Worm (Caenorhabditis elegans) whole organism, L4 larva: ENCODE data around the gene npr-36.

Experiments used
- F49E8.2 ChIP-seq: sonication (generic microtip); optimal IDR thresholded peaks from 2 replicates; lab custom pipeline; 2016; ENCODE audit warnings: missing compliant biosample characterization, mild to moderate bottlenecking, missing genetic modification characterization, borderline replicate concordance
- T20F7.1 ChIP-seq: fragments of 200-800 bp; sonication (Bioruptor generic); optimal IDR thresholded peaks from 2 replicates; lab custom pipeline; 2018; ENCODE audit warnings: mild to moderate bottlenecking, missing genetic modification characterization, missing compliant biosample characterization
- Y105C5A.15 ChIP-seq: fragments of 200-800 bp; sonication (Bioruptor generic); IDR thresholded peaks from 2 replicates; pipeline ENCODE4 v1.3.6; 2022; ENCODE audit warnings: missing genetic modification characterization, missing compliant biosample characterization
- Y48G9A.11 ChIP-seq: fragments of 200-800 bp; sonication (Bioruptor generic); IDR thresholded peaks from 2 replicates; pipeline ENCODE4 v1.3.6; 2022; ENCODE audit warnings: missing genetic modification reagents, missing genetic modification characterization, missing compliant biosample characterization
- Y5F2A.4 ChIP-seq: fragments of 200-800 bp; sonication (Bioruptor generic); optimal IDR thresholded peaks from 2 replicates; lab custom pipeline; 2018; ENCODE audit warnings: mild to moderate bottlenecking, missing genetic modification characterization, missing compliant biosample characterization
- ZK337.2 ChIP-seq: fragments of 200-800 bp; sonication (Bioruptor generic); IDR thresholded peaks from 2 replicates; pipeline ENCODE4 v1.3.6; 2022; ENCODE audit warnings: missing genetic modification reagents, missing genetic modification characterization, missing compliant biosample characterization
- aha-1 ChIP-seq: fragments of 150-350 bp; peaks from one replicate; lab custom pipeline; 2014; ENCODE audit warnings: missing biosample characterization, missing genetic modification characterization
- ceh-32 ChIP-seq: sonication (generic microtip); optimal IDR thresholded peaks from 2 replicates; lab custom pipeline; 2016; ENCODE audit warnings: mild to moderate bottlenecking, missing genetic modification characterization, missing compliant biosample characterization; ENCODE audit not compliant: poor library complexity
- ceh-62 ChIP-seq: sonication (generic microtip); optimal IDR thresholded peaks from 2 replicates; lab custom pipeline; 2017; ENCODE audit warnings: missing biosample characterization, missing genetic modification characterization
- daf-16 ChIP-seq, 3 experiments: sonication (generic microtip); optimal IDR thresholded peaks; 2 replicates each; lab custom pipeline; 2016 to 2017; ENCODE audit warnings: missing genetic modification characterization in 3 of 3, missing genetic modification reagents in 3 of 3, mild to moderate bottlenecking in 2 of 3, missing compliant biosample characterization in 2 of 3, missing biosample characterization in 1 of 3, moderate library complexity in 1 of 3
- daf-8 ChIP-seq: fragments of 200-800 bp; sonication (Bioruptor generic); IDR thresholded peaks from 2 replicates; pipeline ENCODE4 v1.3.6; 2022; ENCODE audit warnings: missing genetic modification characterization, missing compliant biosample characterization
- dmd-6 ChIP-seq: fragments of 200-800 bp; sonication (Bioruptor generic); IDR thresholded peaks from 2 replicates; pipeline ENCODE4 v1.3.6; 2022; ENCODE audit warnings: missing genetic modification reagents, missing genetic modification characterization, missing compliant biosample characterization
- fos-1 ChIP-seq: fragments of 150-350 bp; optimal IDR thresholded peaks from 2 replicates; lab custom pipeline; 2014; ENCODE audit warnings: missing biosample characterization, missing genetic modification characterization
- hlh-30 ChIP-seq: sonication (generic microtip); optimal IDR thresholded peaks from 2 replicates; lab custom pipeline; 2017; ENCODE audit warnings: antibody characterized with exemption, mild to moderate bottlenecking, missing genetic modification characterization, missing compliant biosample characterization; ENCODE audit not compliant: insufficient read depth
- hmg-1.1 ChIP-seq: fragments of 200-800 bp; sonication (Bioruptor generic); IDR thresholded peaks from 2 replicates; pipeline ENCODE4 v1.3.6; 2022; ENCODE audit warnings: missing genetic modification reagents, missing genetic modification characterization, missing compliant biosample characterization
- lim-7 ChIP-seq: fragments of 200-800 bp; sonication (Bioruptor generic); IDR thresholded peaks from 2 replicates; pipeline ENCODE4 v1.3.6; 2022; ENCODE audit warnings: missing genetic modification characterization, missing compliant biosample characterization
- lin-1 ChIP-seq: fragments of 200-800 bp; sonication (Bioruptor generic); IDR thresholded peaks from 2 replicates; pipeline ENCODE4 v1.3.6; 2022; ENCODE audit warnings: missing genetic modification reagents, missing genetic modification characterization, missing compliant biosample characterization
- lin-13 ChIP-seq: fragments of 150-350 bp; optimal IDR thresholded peaks from 2 replicates; lab custom pipeline; 2014; ENCODE audit warnings: missing biosample characterization, missing genetic modification reagents, missing genetic modification characterization
- lin-29 ChIP-seq: fragments of 200-800 bp; sonication (Bioruptor generic); IDR thresholded peaks from 2 replicates; pipeline ENCODE4 v1.3.6; 2022; ENCODE audit warnings: missing genetic modification reagents, missing genetic modification characterization, missing compliant biosample characterization
- lsy-2 ChIP-seq, 2 experiments: fragments of 150-350 bp in 1 of 2; sonication (generic microtip) in 1 of 2; optimal IDR thresholded peaks; 2 replicates each; lab custom pipeline; 2014 to 2017; ENCODE audit warnings: missing biosample characterization in 2 of 2, missing genetic modification characterization in 2 of 2
- madf-5 ChIP-seq, 2 experiments: fragments of 200-800 bp; sonication (Bioruptor generic); IDR thresholded peaks; 2 replicates each; pipeline ENCODE4 v1.3.6; 2022; ENCODE audit warnings: missing compliant biosample characterization in 2 of 2, missing genetic modification characterization in 2 of 2
- madf-9 ChIP-seq: fragments of 200-800 bp; sonication (Bioruptor generic); conservative IDR thresholded peaks from 2 replicates; pipeline ENCODE4 v1.3.6; 2022; ENCODE audit warnings: missing genetic modification reagents, missing genetic modification characterization, missing compliant biosample characterization
- mdl-1 ChIP-seq, 2 experiments: fragments of 150-350 bp in 1 of 2; sonication (generic microtip) in 1 of 2; optimal IDR thresholded peaks; 2 replicates each; lab custom pipeline; 2014 to 2017; ENCODE audit warnings: missing biosample characterization in 2 of 2, missing genetic modification characterization in 2 of 2
- mep-1 ChIP-seq: fragments of 150-350 bp; sonication (generic microtip); optimal IDR thresholded peaks from 3 replicates; lab custom pipeline; 2014; ENCODE audit warnings: missing biosample characterization, missing genetic modification characterization
- mes-2 ChIP-seq: sonication (generic microtip); optimal IDR thresholded peaks from 2 replicates; lab custom pipeline; 2016; ENCODE audit warnings: missing genotype, mild to moderate bottlenecking, missing genetic modification characterization, missing compliant biosample characterization; ENCODE audit not compliant: poor library complexity, severe bottlenecking
- mxl-2 ChIP-seq: fragments of 200-800 bp; sonication (Bioruptor generic); conservative IDR thresholded peaks from 2 replicates; pipeline ENCODE4 v1.3.6; 2022; ENCODE audit warnings: missing genetic modification reagents, missing genetic modification characterization, missing compliant biosample characterization
- nhr-111 ChIP-seq: fragments of 200-800 bp; sonication (Bioruptor generic); optimal IDR thresholded peaks from 2 replicates; lab custom pipeline; 2018; ENCODE audit warnings: mild to moderate bottlenecking, missing genetic modification characterization, missing compliant biosample characterization
- nhr-41 ChIP-seq: fragments of 200-800 bp; sonication (Bioruptor generic); IDR thresholded peaks from 2 replicates; pipeline ENCODE4 v1.3.6; 2022; ENCODE audit warnings: missing genetic modification reagents, missing genetic modification characterization, missing compliant biosample characterization
- nhr-42 ChIP-seq: fragments of 200-800 bp; sonication (Bioruptor generic); IDR thresholded peaks from 2 replicates; pipeline ENCODE4 v1.3.6; 2022; ENCODE audit warnings: missing genetic modification characterization, missing compliant biosample characterization
- nhr-77 ChIP-seq: fragments of 150-350 bp; optimal IDR thresholded peaks from 2 replicates; lab custom pipeline; 2014; ENCODE audit warnings: missing biosample characterization, missing genetic modification characterization
- rbr-2 ChIP-seq: sonication (generic microtip); optimal IDR thresholded peaks from 2 replicates; lab custom pipeline; 2016; ENCODE audit warnings: missing genotype, missing genetic modification characterization, missing compliant biosample characterization
- set-16 ChIP-seq: fragments of 200-800 bp; sonication (Bioruptor generic); IDR thresholded peaks from 2 replicates; pipeline ENCODE4 v1.3.6; 2022; ENCODE audit warnings: missing genetic modification reagents, missing genetic modification characterization, missing compliant biosample characterization
- skn-1 ChIP-seq: fragments of 150-350 bp; optimal IDR thresholded peaks from 2 replicates; lab custom pipeline; 2014; ENCODE audit warnings: missing biosample characterization, missing genetic modification characterization
- snpc-1.2 ChIP-seq: fragments of 200-800 bp; sonication (Bioruptor generic); IDR thresholded peaks from 2 replicates; pipeline ENCODE4 v1.3.6; 2022; ENCODE audit warnings: missing genetic modification reagents, missing genetic modification characterization, missing compliant biosample characterization
- spr-3 ChIP-seq: fragments of 200-800 bp; sonication (Bioruptor generic); optimal IDR thresholded peaks from 2 replicates; lab custom pipeline; 2018; ENCODE audit warnings: mild to moderate bottlenecking, missing genetic modification characterization, missing compliant biosample characterization
- tra-1 ChIP-seq: fragments of 200-800 bp; sonication (Bioruptor generic); IDR thresholded peaks from 2 replicates; pipeline ENCODE4 v1.3.6; 2022; ENCODE audit warnings: missing genetic modification reagents, missing genetic modification characterization, missing compliant biosample characterization
- unc-130 ChIP-seq: sonication (generic microtip); optimal IDR thresholded peaks from 2 replicates; lab custom pipeline; 2016; ENCODE audit warnings: missing genetic modification reagents, missing genetic modification characterization, missing compliant biosample characterization
- unc-39 ChIP-seq: sonication (generic microtip); optimal IDR thresholded peaks from 2 replicates; lab custom pipeline; 2017; ENCODE audit warnings: missing biosample characterization, missing genetic modification characterization
- vab-7 ChIP-seq: fragments of 200-800 bp; sonication (Bioruptor generic); IDR thresholded peaks from 2 replicates; pipeline ENCODE4 v1.3.6; 2022; ENCODE audit warnings: missing genetic modification reagents, missing genetic modification characterization, missing compliant biosample characterization
- zag-1 ChIP-seq: fragments of 150-350 bp; optimal IDR thresholded peaks from 2 replicates; lab custom pipeline; 2014; ENCODE audit warnings: missing biosample characterization, missing genetic modification characterization
- zfp-2 ChIP-seq: sonication (generic microtip); optimal IDR thresholded peaks from 2 replicates; lab custom pipeline; 2016; ENCODE audit warnings: mild to moderate bottlenecking, missing genetic modification characterization, missing compliant biosample characterization
- zfp-3 ChIP-seq: fragments of 200-800 bp; sonication (Bioruptor generic); conservative IDR thresholded peaks from 2 replicates; pipeline ENCODE4 v1.3.6; 2022; ENCODE audit warnings: missing genetic modification reagents, missing genetic modification characterization, missing compliant biosample characterization
- zip-11 ChIP-seq: fragments of 200-800 bp; sonication (Bioruptor generic); IDR thresholded peaks from 2 replicates; pipeline ENCODE4 v1.3.6; 2022; ENCODE audit warnings: missing genetic modification characterization, missing compliant biosample characterization

The npr-36 gene

DNA sequence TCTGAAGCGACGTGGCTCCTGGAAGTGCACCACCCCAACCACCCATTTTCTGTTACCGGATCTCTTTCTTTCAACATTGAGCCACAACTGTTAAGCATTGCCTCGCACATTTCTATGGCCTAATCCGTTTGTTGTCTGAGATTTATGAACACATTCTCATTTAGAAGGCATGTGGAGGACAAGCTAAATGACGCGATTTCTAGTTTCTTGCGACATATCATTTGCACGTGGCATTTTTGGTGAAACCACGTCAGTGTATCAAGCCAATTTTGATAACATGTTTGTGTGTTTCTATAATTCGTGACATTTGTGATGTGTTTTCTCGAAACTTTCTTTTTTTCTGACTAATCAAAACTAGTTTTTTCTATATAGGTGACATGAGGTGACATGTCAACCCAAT is 2.8 kb upstream of the npr-36 start:
- no peak for TF ChIP-seq ceh-32 (tag; lab: Kevin White, UChicago)
- TF ChIP-seq rbr-2 (tag; lab: Kevin White, UChicago), result no peak
- no peak for TF ChIP-seq unc-130 (GFP tag; lab: Kevin White, UChicago)
- no peak for TF ChIP-seq set-16
- TF ChIP-seq vab-7 (GFP tag; lab: Robert Waterston, UW), result no peak
- no peak for TF ChIP-seq lin-29 (GFP tag; lab: Robert Waterston, UW)
- TF ChIP-seq mep-1 (tag; lab: Kevin White, UChicago), result no peak
- no peak for TF ChIP-seq skn-1 (tag; lab: Kevin White, UChicago)
- TF ChIP-seq madf-9, result no peak
- TF ChIP-seq ceh-62, result no peak
- TF ChIP-seq nhr-41 (GFP tag; lab: Robert Waterston, UW), result no peak
- TF ChIP-seq lsy-2 (tag; optimal IDR thresholded peaks at IDR 0.05; lab: Kevin White, UChicago), result no peak
- no peak for TF ChIP-seq ZK337.2 (GFP tag; lab: Robert Waterston, UW)
- TF ChIP-seq Y105C5A.15, result no peak
- TF ChIP-seq unc-39, result no peak
- no peak for TF ChIP-seq lin-1 (GFP tag; lab: Robert Waterston, UW)
- TF ChIP-seq zag-1 (tag; lab: Kevin White, UChicago), result no peak

DNA sequence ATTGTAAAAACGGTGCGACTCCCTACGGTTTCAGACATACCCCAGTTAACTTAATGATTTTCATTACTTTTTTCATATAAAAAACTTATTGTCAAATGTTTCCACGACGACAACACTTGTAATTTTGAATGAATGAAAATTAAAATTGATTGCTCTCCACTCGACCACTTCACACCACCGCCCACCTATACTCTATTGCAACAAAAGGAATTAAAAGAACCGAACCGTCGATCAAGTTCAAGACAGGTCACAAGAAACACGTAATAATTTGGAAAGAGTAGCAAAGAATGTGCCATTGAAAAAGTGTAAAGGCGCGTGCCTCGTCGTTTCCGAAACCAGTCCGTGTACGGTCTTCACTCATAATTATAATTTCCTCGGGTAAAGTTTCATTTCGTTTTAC is 3.0 kb downstream of the npr-36 start, which contains the start of gene F10D7.11:
Gene F10D7.11 (plus strand): TSS at position 301 of the 400 bp plus-strand sequence.
- TF ChIP-seq daf-16 (GFP tag; optimal IDR thresholded peaks at IDR 0.05; lab: Kevin White, UChicago) (no peak), daf-16 (tag; optimal IDR thresholded peaks at IDR 0.05; lab: Kevin White, UChicago) (no peak), madf-9 (no peak), spr-3 (GFP tag; lab: Kevin White, UChicago) (no peak), snpc-1.2 (GFP tag; lab: Robert Waterston, UW) (no peak), F49E8.2 (tag; lab: Kevin White, UChicago) (no peak), lin-13 (GFP tag; lab: Kevin White, UChicago) (no peak), mes-2 (tag; lab: Kevin White, UChicago) (no peak), zag-1 (tag; lab: Kevin White, UChicago) (no peak)

DNA sequence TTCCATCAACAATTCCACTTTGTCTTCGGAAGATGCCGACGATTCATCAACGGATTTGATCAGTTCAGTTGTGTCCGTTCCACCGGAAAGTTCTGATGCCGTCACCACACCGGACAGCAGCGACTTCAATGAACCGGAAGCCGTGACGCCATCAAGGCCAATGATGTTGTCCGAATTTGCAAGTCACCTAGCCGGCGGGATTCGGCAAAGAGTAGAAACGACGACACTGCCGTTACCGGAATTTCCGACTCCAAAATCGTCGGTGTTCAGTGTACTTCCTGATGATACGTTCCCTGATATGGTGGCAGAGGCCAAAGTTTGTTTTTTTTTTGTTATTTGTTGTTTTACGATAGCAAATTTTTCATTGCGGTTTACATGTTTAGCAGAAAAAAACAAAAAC is 3.9 kb downstream of the npr-36 start:
- TF ChIP-seq lim-7 (GFP tag; lab: Robert Waterston, UW), result no peak
- TF ChIP-seq Y5F2A.4 (GFP tag; lab: Kevin White, UChicago), result no peak
- peak; percentile 53 for TF ChIP-seq aha-1
- TF ChIP-seq zip-11 (GFP tag; lab: Robert Waterston, UW), result no peak
- TF ChIP-seq madf-5 (GFP tag; IDR thresholded peaks at IDR 0.05; lab: Robert Waterston, UW), result 0 out of 4 replicates have a peak, but pooled peaks of 1 of the 2 experiments have one; percentile 54
- no peak for TF ChIP-seq mes-2 (tag; lab: Kevin White, UChicago)

DNA sequence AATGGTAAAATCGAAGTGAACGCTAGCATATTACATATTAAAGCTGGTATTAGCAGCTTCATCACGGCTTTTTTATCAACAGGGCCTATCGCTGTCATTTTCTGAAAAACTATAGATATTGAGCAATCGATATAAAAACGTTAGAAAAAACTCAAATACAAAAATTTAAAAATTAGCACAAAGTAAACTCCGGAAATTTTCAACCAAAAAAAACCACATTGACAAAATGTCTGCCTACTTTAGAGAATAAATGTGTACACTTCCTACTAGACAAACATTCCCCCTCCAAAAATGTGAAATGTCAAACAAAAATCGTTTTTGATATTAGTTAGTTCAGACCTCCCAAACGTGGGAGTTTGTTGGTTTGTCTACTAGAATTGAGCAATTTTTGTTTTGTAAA is 9.0 kb downstream of the npr-36 start, which contains the start of gene mfsd-10:
Gene mfsd-10 (minus strand): TSS at position 101 of the 400 bp plus-strand sequence.
- TF ChIP-seq T20F7.1 (GFP tag; lab: Kevin White, UChicago) (no peak), mxl-2 (GFP tag; lab: Robert Waterston, UW) (no peak), zfp-2 (tag; lab: Kevin White, UChicago) (no peak), fos-1 (no peak), nhr-42 (GFP tag; lab: Robert Waterston, UW) (no peak), set-16 (no peak)

- TF ChIP-seq hlh-30 (tag; lab: Kevin White, UChicago), result no peak
- no peak for TF ChIP-seq Y48G9A.11 (GFP tag; lab: Robert Waterston, UW)
- TF ChIP-seq ceh-32 (tag; lab: Kevin White, UChicago), result no peak
- TF ChIP-seq zfp-2 (tag; lab: Kevin White, UChicago), result no peak
- no peak for TF ChIP-seq nhr-111 (GFP tag; lab: Kevin White, UChicago)
- TF ChIP-seq mdl-1 (tag; optimal IDR thresholded peaks at IDR 0.05; lab: Kevin White, UChicago), result peak in 1 of 2 experiments; percentile 13
- TF ChIP-seq tra-1 (GFP tag; lab: Robert Waterston, UW), result no peak
- TF ChIP-seq mxl-2 (GFP tag; lab: Robert Waterston, UW), result no peak
- TF ChIP-seq zfp-3 (GFP tag; lab: Robert Waterston, UW), result no peak
- TF ChIP-seq hmg-1.1 (GFP tag; lab: Robert Waterston, UW), result 0 out of 2 replicates have a peak, but pooled peaks have one; percentile 17
- TF ChIP-seq dmd-6 (GFP tag; lab: Robert Waterston, UW), result no peak
- TF ChIP-seq daf-8 (GFP tag; lab: Robert Waterston, UW), result no peak
- TF ChIP-seq fos-1, result no peak
- TF ChIP-seq lin-13 (GFP tag; lab: Kevin White, UChicago), result no peak
- no peak for TF ChIP-seq nhr-77 (tag; lab: Kevin White, UChicago)
- no peak for TF ChIP-seq spr-3 (GFP tag; lab: Kevin White, UChicago)
- TF ChIP-seq mep-1 (tag; lab: Kevin White, UChicago), result peak; percentile 28
Measured at ce11 chrX:17369514-17369913, 10.0 kb downstream of the npr-36 start.
